Comparison of ENCODE assay signal across 4 fruit fly cellular contexts in genomic region chr2L:664306-664705, dm6.
A peak's percentile ranks its signal among the peaks of the same experiment; 100 is the strongest.
TF ChIP-seq lines count a peak whose summit lies in the region.

No protein-coding gene starts in this region.

- TF ChIP-seq CTCF in whole organism, embryonic (GFP tag; optimal IDR thresholded peaks at IDR 0.05; lab: Kevin White, UChicago) = no peak

TF ChIP-seq in whole organism, embryonic, 481 proteins besides CTCF, POLR2A, EP300 and RAD21:
- no peak for TF ChIP-seq NC2α (GFP tag; optimal IDR thresholded peaks at IDR 0.05; lab: Kevin White, UChicago)
- no peak for TF ChIP-seq CG7271 (tag; optimal IDR thresholded peaks at IDR 0.05; lab: Kevin White, UChicago)
- no peak for TF ChIP-seq Rfx (GFP tag; IDR thresholded peaks at IDR 0.05; lab: Robert Waterston, UW)
- peak; percentile 71; the same call in 1 of the 2 replicates for TF ChIP-seq Drgx (GFP tag; IDR thresholded peaks at IDR 0.05; lab: Robert Waterston, UW)
- TF ChIP-seq sens (GFP tag; lab: Kevin White, UChicago) = peak; percentile 43
- TF ChIP-seq Ptx1 (GFP tag; IDR thresholded peaks at IDR 0.05; lab: Robert Waterston, UW) = peak; percentile 10; the same call in 1 of the 2 replicates
- peak; percentile 2 for TF ChIP-seq zen (tag; optimal IDR thresholded peaks at IDR 0.05; lab: Kevin White, UChicago)
TF ChIP-seq in whole organism, embryonic: peak in this region for 4.

TF ChIP-seq in whole organism, prepupa, 60 proteins besides CTCF, POLR2A, EP300 and RAD21 (continues in another document):
- TF ChIP-seq Lpt (GFP tag; optimal IDR thresholded peaks at IDR 0.05; lab: Kevin White, UChicago) (peak; percentile 68), Hr39 (GFP tag; optimal IDR thresholded peaks at IDR 0.05; lab: Kevin White, UChicago) (peak; percentile 49), acj6 (GFP tag; optimal IDR thresholded peaks at IDR 0.05; lab: Kevin White, UChicago) (peak; percentile 9), dac (GFP tag; optimal IDR thresholded peaks at IDR 0.05; lab: Kevin White, UChicago) (peak; percentile 46), achi (GFP tag; optimal IDR thresholded peaks at IDR 0.05; lab: Kevin White, UChicago) (peak; percentile 18), Smox (GFP tag; optimal IDR thresholded peaks at IDR 0.05; lab: Kevin White, UChicago) (peak; percentile 20), CG7368 (GFP tag; optimal IDR thresholded peaks at IDR 0.05; lab: Kevin White, UChicago) (no peak), Eip75B (GFP tag; optimal IDR thresholded peaks at IDR 0.05; lab: Kevin White, UChicago) (no peak), CG4318 (GFP tag; optimal IDR thresholded peaks at IDR 0.05; lab: Kevin White, UChicago) (peak; percentile 63), CG15336 (GFP tag; IDR thresholded peaks at IDR 0.05; lab: Robert Waterston, UW) (peak; percentile 84), svp (GFP tag; lab: Kevin White, UChicago) (peak; percentile 62), net (GFP tag; optimal IDR thresholded peaks at IDR 0.05; lab: Kevin White, UChicago) (peak; percentile 48), pdm3 (GFP tag; optimal IDR thresholded peaks at IDR 0.05; lab: Kevin White, UChicago) (peak; percentile 56), CG10669 (GFP tag; optimal IDR thresholded peaks at IDR 0.05; lab: Kevin White, UChicago) (no peak), salr (GFP tag; optimal IDR thresholded peaks at IDR 0.05; lab: Kevin White, UChicago) (peak in 1 of 2 experiments; percentile 17), vri (GFP tag; optimal IDR thresholded peaks at IDR 0.05; lab: Kevin White, UChicago) (no peak), CG31627 (GFP tag; optimal IDR thresholded peaks at IDR 0.05; lab: Kevin White, UChicago) (peak; percentile 56), CG6792 (GFP tag; optimal IDR thresholded peaks at IDR 0.05; lab: Kevin White, UChicago) (no peak), CG1621 (tag; optimal IDR thresholded peaks at IDR 0.05; lab: Kevin White, UChicago) (no peak), topi (GFP tag; optimal IDR thresholded peaks at IDR 0.05; lab: Kevin White, UChicago) (peak; percentile 34), Sox102F (GFP tag; optimal IDR thresholded peaks at IDR 0.05; lab: Kevin White, UChicago) (peak; percentile 17), CG3919 (GFP tag; optimal IDR thresholded peaks at IDR 0.05; lab: Kevin White, UChicago) (no peak), Sox15 (GFP tag; optimal IDR thresholded peaks at IDR 0.05; lab: Kevin White, UChicago) (no peak), CG32006 (GFP tag; optimal IDR thresholded peaks at IDR 0.05; lab: Kevin White, UChicago) (peak; percentile 84), CG11294 (GFP tag; IDR thresholded peaks at IDR 0.05; lab: Robert Waterston, UW) (peak; percentile 48; the same call in 1 of the 2 replicates), CG6808 (GFP tag; optimal IDR thresholded peaks at IDR 0.05; lab: Kevin White, UChicago) (no peak), Eip93F (GFP tag; optimal IDR thresholded peaks at IDR 0.05; lab: Kevin White, UChicago) (no peak), esn (GFP tag; optimal IDR thresholded peaks at IDR 0.05; lab: Kevin White, UChicago) (peak; percentile 57)

TF ChIP-seq in whole organism, pupa, 21 proteins besides CTCF, POLR2A, EP300 and RAD21:
- TF ChIP-seq fd96Ca (GFP tag; IDR thresholded peaks at IDR 0.05; lab: Robert Waterston, UW) (peak; percentile 73), CG13204 (GFP tag; optimal IDR thresholded peaks at IDR 0.05; lab: Kevin White, UChicago) (no peak), CG10348 (GFP tag; IDR thresholded peaks at IDR 0.05; lab: Robert Waterston, UW) (peak; percentile 52; the same call in 1 of the 2 replicates), CG4496 (GFP tag; IDR thresholded peaks at IDR 0.05; lab: Robert Waterston, UW) (peak; percentile 80), rn (GFP tag; IDR thresholded peaks at IDR 0.05; lab: Robert Waterston, UW) (0 out of 2 replicates have a peak, but pooled peaks have one; percentile 13), Pif1B (GFP tag; optimal IDR thresholded peaks at IDR 0.05; lab: Kevin White, UChicago) (no peak), CG32121 (GFP tag; IDR thresholded peaks at IDR 0.05; lab: Robert Waterston, UW) (peak; percentile 86), CG12605 (GFP tag; IDR thresholded peaks at IDR 0.05; lab: Robert Waterston, UW) (0 out of 2 replicates have a peak, but pooled peaks have one; percentile 20), D1 (tag; optimal IDR thresholded peaks at IDR 0.05; lab: Kevin White, UChicago) (no peak), Snoo (tag; optimal IDR thresholded peaks at IDR 0.05; lab: Kevin White, UChicago) (no peak), Ets98B (GFP tag; IDR thresholded peaks at IDR 0.05; lab: Robert Waterston, UW) (peak; percentile 81), Pif1A (GFP tag; optimal IDR thresholded peaks at IDR 0.05; lab: Kevin White, UChicago) (peak; percentile 35), CG34367 (tag; optimal IDR thresholded peaks at IDR 0.05; lab: Kevin White, UChicago) (no peak), CG17806 (tag; optimal IDR thresholded peaks at IDR 0.05; lab: Kevin White, UChicago) (no peak), CG15710 (tag; optimal IDR thresholded peaks at IDR 0.05; lab: Kevin White, UChicago) (no peak), CG8301 (tag; optimal IDR thresholded peaks at IDR 0.05; lab: Kevin White, UChicago) (peak; percentile 58), CG14655 (GFP tag; optimal IDR thresholded peaks at IDR 0.05; lab: Kevin White, UChicago) (peak; percentile 40)
TF ChIP-seq in whole organism, pupa: peak in this region for 10.

TF ChIP-seq in whole organism, wandering third instar larva, 38 proteins besides CTCF, POLR2A, EP300 and RAD21:
- peak in 1 of 2 experiments; percentile 38 for TF ChIP-seq foxo (GFP tag; optimal IDR thresholded peaks at IDR 0.05; lab: Kevin White, UChicago)
- TF ChIP-seq psq (GFP tag; optimal IDR thresholded peaks at IDR 0.05; lab: Kevin White, UChicago) = peak; percentile 8
- no peak for TF ChIP-seq woc (GFP tag; optimal IDR thresholded peaks at IDR 0.05; lab: Kevin White, UChicago)
- peak; percentile 5 for TF ChIP-seq ey (GFP tag; optimal IDR thresholded peaks at IDR 0.05; lab: Kevin White, UChicago)
- peak; percentile 0 for TF ChIP-seq br (GFP tag; optimal IDR thresholded peaks at IDR 0.05; lab: Kevin White, UChicago)
- no peak for TF ChIP-seq Dif (GFP tag; optimal IDR thresholded peaks at IDR 0.05; lab: Kevin White, UChicago; ENCODE audit: partially characterized antibody)
- peak; percentile 23 for TF ChIP-seq HLH106 (tag; optimal IDR thresholded peaks at IDR 0.05; lab: Kevin White, UChicago)
- TF ChIP-seq Abd-B (GFP tag; optimal IDR thresholded peaks at IDR 0.05; lab: Kevin White, UChicago) = no peak
- TF ChIP-seq OdsH (GFP tag; optimal IDR thresholded peaks at IDR 0.05; lab: Kevin White, UChicago) = no peak
- TF ChIP-seq fru (GFP tag; optimal IDR thresholded peaks at IDR 0.05; lab: Kevin White, UChicago) = peak; percentile 43
- TF ChIP-seq rgr (GFP tag; optimal IDR thresholded peaks at IDR 0.05; lab: Kevin White, UChicago) = peak; percentile 24
- peak; percentile 43 for TF ChIP-seq h (GFP tag; optimal IDR thresholded peaks at IDR 0.05; lab: Kevin White, UChicago)
- no peak for TF ChIP-seq Rel (GFP tag; optimal IDR thresholded peaks at IDR 0.05; lab: Kevin White, UChicago)
- TF ChIP-seq Rel (tag; optimal IDR thresholded peaks at IDR 0.05; lab: Kevin White, UChicago) = no peak

Comparison
In these comparisons a context has a peak if more than half of its experiments do, and no peak if none do; other contexts are left out.
1. Of the 7 proteins assayed by ChIP-seq in both whole organism, embryonic and whole organism, prepupa: peak only in whole organism, embryonic: none; only in whole organism, prepupa: Gug, Hr39, Lpt and Sox102F; in both: none; in neither: 3.